Fruit fly (Drosophila melanogaster): Measurements from ENCODE around the gene TP53INP.

dm6 chr3L:4389104-4389503 is 17.6 kb upstream of the TP53INP start:
- TF ChIP-seq CG8301 (tag; optimal IDR thresholded peaks at IDR 0.05) (no peak), CG14655 (GFP tag; optimal IDR thresholded peaks at IDR 0.05) (no peak), EcR (GFP tag; optimal IDR thresholded peaks at IDR 0.05) (no peak), Pif1A (GFP tag; optimal IDR thresholded peaks at IDR 0.05) (no peak), fd96Ca (GFP tag; IDR thresholded peaks at IDR 0.05) (no peak), CG10348 (GFP tag; IDR thresholded peaks at IDR 0.05) (no peak), CG34367 (tag; optimal IDR thresholded peaks at IDR 0.05) (no peak), CG12605 (GFP tag; IDR thresholded peaks at IDR 0.05) (no peak), CG9948 (tag; optimal IDR thresholded peaks at IDR 0.05) (no peak), CG13204 (GFP tag; optimal IDR thresholded peaks at IDR 0.05) (no peak), gl (tag; optimal IDR thresholded peaks at IDR 0.05) (no peak), Snoo (tag; optimal IDR thresholded peaks at IDR 0.05) (no peak), CG4496 (GFP tag; IDR thresholded peaks at IDR 0.05) (no peak), D1 (tag; optimal IDR thresholded peaks at IDR 0.05) (no peak)

Data from whole organism, pupa.